Worm (Caenorhabditis elegans) whole organism, early embryonic: ENCODE results near the gene C07E3.10.

Experiments
- B0310.2 ChIP-seq: sonication (generic microtip); optimal IDR thresholded peaks from 2 replicates; lab custom pipeline; 2016; ENCODE audit warnings: mild to moderate bottlenecking, missing genetic modification characterization, missing compliant biosample characterization
- F13C5.2 ChIP-seq: sonication (generic microtip); optimal IDR thresholded peaks from 2 replicates; lab custom pipeline; 2017; ENCODE audit warnings: mild to moderate bottlenecking, missing genetic modification characterization, inconsistent platforms, missing compliant biosample characterization
- aly-1 ChIP-seq: sonication (generic microtip); optimal IDR thresholded peaks from 2 replicates; lab custom pipeline; 2016; ENCODE audit warnings: missing genetic modification characterization, missing compliant biosample characterization
- ama-1 ChIP-seq: fragments of 150-350 bp; optimal IDR thresholded peaks from 2 replicates; lab custom pipeline; 2014
- ceh-13 ChIP-seq: fragments of 200-800 bp; sonication (Bioruptor generic); optimal IDR thresholded peaks from 2 replicates; lab custom pipeline; 2018; ENCODE audit warnings: mild to moderate bottlenecking, missing genetic modification characterization, missing compliant biosample characterization
- ceh-36 ChIP-seq: sonication (generic microtip); optimal IDR thresholded peaks from 2 replicates; lab custom pipeline; 2016; ENCODE audit warnings: missing genetic modification characterization, inconsistent platforms, missing compliant biosample characterization
- ets-7 ChIP-seq: sonication (generic microtip); optimal IDR thresholded peaks from 2 replicates; lab custom pipeline; 2016; ENCODE audit warnings: missing genotype, missing genetic modification characterization, missing compliant biosample characterization
- flt-1 ChIP-seq: fragments of 200-800 bp; sonication (Bioruptor generic); IDR thresholded peaks from 2 replicates; pipeline ENCODE4 v1.3.6; 2022; ENCODE audit warnings: missing genetic modification characterization, missing compliant biosample characterization
- hmbx-1 ChIP-seq: sonication (generic microtip); optimal IDR thresholded peaks from 2 replicates; lab custom pipeline; 2016; ENCODE audit warnings: mild to moderate bottlenecking, missing genetic modification characterization, missing compliant biosample characterization
- hmg-4 ChIP-seq: fragments of 200-800 bp; sonication (Bioruptor generic); optimal IDR thresholded peaks from 2 replicates; lab custom pipeline; 2018; ENCODE audit warnings: mild to moderate bottlenecking, missing genetic modification characterization, missing compliant biosample characterization
- hnd-1 ChIP-seq: sonication (generic microtip); optimal IDR thresholded peaks from 2 replicates; lab custom pipeline; 2016; ENCODE audit warnings: missing genetic modification characterization, missing compliant biosample characterization
- pes-1 ChIP-seq: fragments of 200-800 bp; sonication (Bioruptor generic); IDR thresholded peaks from 2 replicates; pipeline ENCODE4 v1.3.6; 2022; ENCODE audit warnings: missing genetic modification reagents, missing genetic modification characterization, missing compliant biosample characterization
- scrt-1 ChIP-seq: fragments of 200-800 bp; sonication (Bioruptor generic); IDR thresholded peaks from 2 replicates; pipeline ENCODE4 v1.3.6; 2022; ENCODE audit warnings: missing genetic modification characterization, missing compliant biosample characterization
- sea-1 ChIP-seq: fragments of 200-800 bp; sonication (Bioruptor generic); conservative IDR thresholded peaks from 2 replicates; pipeline ENCODE4 v1.3.6; 2022; ENCODE audit warnings: missing genetic modification characterization, missing compliant biosample characterization
- tbx-11 ChIP-seq: fragments of 200-800 bp; sonication (Bioruptor generic); IDR thresholded peaks from 2 replicates; pipeline ENCODE4 v1.3.6; 2022; ENCODE audit warnings: missing genetic modification characterization, missing compliant biosample characterization
- tbx-37 ChIP-seq: fragments of 200-800 bp; sonication (Bioruptor generic); conservative IDR thresholded peaks from 2 replicates; pipeline ENCODE4 v1.3.6; 2022; ENCODE audit warnings: missing genetic modification reagents, missing genetic modification characterization, missing compliant biosample characterization
- tra-4 ChIP-seq: sonication (generic microtip); optimal IDR thresholded peaks from 2 replicates; lab custom pipeline; 2017; ENCODE audit warnings: missing genetic modification characterization, missing compliant biosample characterization

The C07E3.10 gene

ce11 chrII:10329754-10330153 lies 16.4 kb upstream of the C07E3.10 start:
- TF ChIP-seq hmbx-1 = no peak
- no peak for TF ChIP-seq pes-1 (GFP tag; lab: Robert Waterston, UW)
- TF ChIP-seq ceh-36 = no peak
- no peak for TF ChIP-seq scrt-1
- no peak for TF ChIP-seq hmg-4 (GFP tag; lab: Kevin White, UChicago)
- TF ChIP-seq tbx-11 (GFP tag; lab: Robert Waterston, UW) = no peak
- TF ChIP-seq flt-1 = no peak
- no peak for TF ChIP-seq B0310.2
- TF ChIP-seq F13C5.2 (tag; lab: Kevin White, UChicago) = no peak
- no peak for TF ChIP-seq sea-1 (GFP tag; lab: Robert Waterston, UW)
- no peak for TF ChIP-seq tbx-37 (GFP tag; lab: Robert Waterston, UW)
- no peak for TF ChIP-seq tra-4 (tag; lab: Kevin White, UChicago)
- TF ChIP-seq ets-7 (tag; lab: Kevin White, UChicago) = no peak

- TF ChIP-seq hnd-1 = no peak
- no peak for TF ChIP-seq ama-1 (lab: Kevin White, UChicago)
- no peak for TF ChIP-seq hmbx-1
- no peak for TF ChIP-seq flt-1
- TF ChIP-seq scrt-1 = no peak
- TF ChIP-seq tra-4 (tag; lab: Kevin White, UChicago) = no peak
- no peak for TF ChIP-seq tbx-11 (GFP tag; lab: Robert Waterston, UW)
- TF ChIP-seq ceh-36 = no peak
- TF ChIP-seq B0310.2 = no peak
- no peak for TF ChIP-seq tbx-37 (GFP tag; lab: Robert Waterston, UW)
- TF ChIP-seq aly-1 = no peak
- TF ChIP-seq hmg-4 (GFP tag; lab: Kevin White, UChicago) = no peak
- no peak for TF ChIP-seq pes-1 (GFP tag; lab: Robert Waterston, UW)
These were observed 1.2 kb upstream of the C07E3.10 start, which contains the start of gene pro-2 for ce11 chrII:10345012-10345411. Gene pro-2 (minus strand): TSS chrII:10345112.

ce11 chrII:10349915-10350314 lies 3.7 kb downstream of the C07E3.10 start, which contains the start of gene stip-1:
Gene stip-1 (minus strand): TSS chrII:10350012.
- TF ChIP-seq ets-7 (tag; lab: Kevin White, UChicago) (no peak), hmg-4 (GFP tag; lab: Kevin White, UChicago) (no peak), tbx-11 (GFP tag; lab: Robert Waterston, UW) (no peak), F13C5.2 (tag; lab: Kevin White, UChicago) (no peak), ceh-36 (no peak), hnd-1 (no peak), aly-1 (no peak), flt-1 (no peak), tbx-37 (GFP tag; lab: Robert Waterston, UW) (no peak), pes-1 (GFP tag; lab: Robert Waterston, UW) (no peak), ama-1 (lab: Kevin White, UChicago) (no peak), sea-1 (GFP tag; lab: Robert Waterston, UW) (no peak), ceh-13 (no peak), hmbx-1 (no peak), B0310.2 (no peak), scrt-1 (no peak), tra-4 (tag; lab: Kevin White, UChicago) (no peak)

ce11 chrII:10350487-10350886 lies 4.3 kb downstream of the C07E3.10 start, which contains the start of gene C07E3.9:
Gene C07E3.9 (plus strand): TSS chrII:10350756.
- no peak for TF ChIP-seq flt-1
- TF ChIP-seq ceh-36 = no peak
- no peak for TF ChIP-seq tra-4 (tag; lab: Kevin White, UChicago)
- no peak for TF ChIP-seq sea-1 (GFP tag; lab: Robert Waterston, UW)
- no peak for TF ChIP-seq scrt-1
- TF ChIP-seq hmbx-1 = no peak
- no peak for TF ChIP-seq B0310.2
- no peak for TF ChIP-seq tbx-11 (GFP tag; lab: Robert Waterston, UW)
- no peak for TF ChIP-seq hnd-1
- TF ChIP-seq hmg-4 (GFP tag; lab: Kevin White, UChicago) = no peak
- no peak for TF ChIP-seq aly-1
- TF ChIP-seq F13C5.2 (tag; lab: Kevin White, UChicago) = no peak
- TF ChIP-seq tbx-37 (GFP tag; lab: Robert Waterston, UW) = no peak
- no peak for TF ChIP-seq ceh-13
- no peak for TF ChIP-seq pes-1 (GFP tag; lab: Robert Waterston, UW)
- no peak for TF ChIP-seq ama-1 (lab: Kevin White, UChicago)

- TF ChIP-seq ets-7 (tag; lab: Kevin White, UChicago) = no peak
- TF ChIP-seq aly-1 = no peak
These were observed 5.8 kb downstream of the C07E3.10 start, which contains the start of gene C07E3.8 for ce11 chrII:10351963-10352362. Gene C07E3.8 (plus strand): TSS chrII:10352263.

ce11 chrII:10357468-10358007 lies 11.4 kb downstream of the C07E3.10 start, which contains the start of gene C07E3.3:
Gene C07E3.3 (minus strand): TSS chrII:10357518.
- TF ChIP-seq F13C5.2 (tag; lab: Kevin White, UChicago) (no peak), sea-1 (GFP tag; lab: Robert Waterston, UW) (no peak), tbx-37 (GFP tag; lab: Robert Waterston, UW) (no peak), flt-1 (no peak), aly-1 (no peak), B0310.2 (no peak), hmg-4 (GFP tag; lab: Kevin White, UChicago) (no peak), hnd-1 (no peak), ceh-36 (no peak), ama-1 (lab: Kevin White, UChicago) (no peak), tbx-11 (GFP tag; lab: Robert Waterston, UW) (no peak)

- TF ChIP-seq ceh-13 (no peak), ets-7 (tag; lab: Kevin White, UChicago) (no peak), hmbx-1 (no peak), B0310.2 (no peak), aly-1 (no peak), sea-1 (GFP tag; lab: Robert Waterston, UW) (no peak), pes-1 (GFP tag; lab: Robert Waterston, UW) (no peak), ama-1 (lab: Kevin White, UChicago) (no peak), scrt-1 (no peak), hnd-1 (no peak), ceh-36 (no peak), tbx-11 (GFP tag; lab: Robert Waterston, UW) (no peak), hmg-4 (GFP tag; lab: Kevin White, UChicago) (no peak), F13C5.2 (tag; lab: Kevin White, UChicago) (no peak), tra-4 (tag; lab: Kevin White, UChicago) (no peak), flt-1 (no peak), tbx-37 (GFP tag; lab: Robert Waterston, UW) (no peak)
These were observed 14.3 kb downstream of the C07E3.10 start, which contains the start of gene C07E3.4 for ce11 chrII:10360487-10360886. Gene C07E3.4 (plus strand): TSS chrII:10360787.
